Worm (Caenorhabditis elegans) whole organism, L1 larva: Measurements from ENCODE around the gene Y59A8B.12.

Experiments used
- C34B4.2 ChIP-seq: sonication (generic microtip); optimal IDR thresholded peaks from 2 replicates; lab custom pipeline; 2017; ENCODE audit warnings: mild to moderate bottlenecking, missing genetic modification characterization, missing compliant biosample characterization
- F16B12.6 ChIP-seq: fragments of 150-350 bp; optimal IDR thresholded peaks from 2 replicates; lab custom pipeline; 2014; ENCODE audit warnings: missing biosample characterization, missing genetic modification characterization
- Y116A8C.19 ChIP-seq: sonication (generic microtip); optimal IDR thresholded peaks from 2 replicates; lab custom pipeline; 2016; ENCODE audit warnings: missing compliant biosample characterization, missing genetic modification characterization, borderline replicate concordance
- aha-1 ChIP-seq: fragments of 150-350 bp; optimal IDR thresholded peaks from 2 replicates; lab custom pipeline; 2014; ENCODE audit warnings: missing biosample characterization, missing genetic modification characterization
- alr-1 ChIP-seq: fragments of 200-800 bp; sonication (Bioruptor generic); optimal IDR thresholded peaks from 2 replicates; lab custom pipeline; 2018; ENCODE audit warnings: borderline replicate concordance, mild to moderate bottlenecking, missing genetic modification characterization, missing compliant biosample characterization
- ama-1 ChIP-seq: fragments of 150-350 bp; optimal IDR thresholded peaks from 2 replicates; lab custom pipeline; 2014
- blmp-1 ChIP-seq: fragments of 150-350 bp; optimal IDR thresholded peaks from 2 replicates; lab custom pipeline; 2014; ENCODE audit warnings: missing biosample characterization, missing genetic modification characterization
- ceh-63 ChIP-seq: fragments of 200-800 bp; sonication (Bioruptor generic); optimal IDR thresholded peaks from 2 replicates; lab custom pipeline; 2018; ENCODE audit warnings: mild to moderate bottlenecking, missing genetic modification characterization, missing compliant biosample characterization
- ceh-82 ChIP-seq, 3 experiments: fragments of 150-350 bp in 1 of 3; sonication (generic microtip) in 2 of 3; optimal IDR thresholded peaks; 2 replicates each; lab custom pipeline; 2014 to 2017; ENCODE audit warnings: missing biosample characterization in 3 of 3, missing genetic modification characterization in 3 of 3
- dpl-1 ChIP-seq, 3 experiments: fragments of 150-350 bp in 2 of 3; sonication (generic microtip) in 1 of 3; optimal IDR thresholded peaks; 2 replicates each; lab custom pipeline; 2014 to 2017; ENCODE audit warnings: missing biosample characterization in 3 of 3, missing genetic modification characterization in 3 of 3, missing genetic modification reagents in 3 of 3
- dsc-1 ChIP-seq: sonication (generic microtip); optimal IDR thresholded peaks from 2 replicates; lab custom pipeline; 2016; ENCODE audit warnings: mild to moderate bottlenecking, missing genetic modification characterization, missing compliant biosample characterization
- efl-3 ChIP-seq: fragments of 200-800 bp; sonication (Bioruptor generic); optimal IDR thresholded peaks from 2 replicates; lab custom pipeline; 2018; ENCODE audit warnings: mild to moderate bottlenecking, missing genetic modification characterization, missing compliant biosample characterization
- elt-2 ChIP-seq: sonication (generic microtip); optimal IDR thresholded peaks from 2 replicates; lab custom pipeline; 2016; ENCODE audit warnings: missing genetic modification characterization, mild to moderate bottlenecking, inconsistent platforms, missing compliant biosample characterization, missing genetic modification reagents
- elt-3 ChIP-seq, 6 experiments: fragments of 150-350 bp in 1 of 6; sonication (generic microtip); optimal IDR thresholded peaks; 2 replicates each; lab custom pipeline; 2017 to 2018; ENCODE audit warnings: missing biosample characterization in 6 of 6, missing genetic modification characterization in 6 of 6, inconsistent platforms in 1 of 6
- fkh-10 ChIP-seq: sonication (generic microtip); optimal IDR thresholded peaks from 2 replicates; lab custom pipeline; 2017; ENCODE audit warnings: missing biosample characterization, missing genetic modification reagents, missing genetic modification characterization
- fkh-4 ChIP-seq: sonication (generic microtip); optimal IDR thresholded peaks from 2 replicates; lab custom pipeline; 2016; ENCODE audit warnings: missing compliant biosample characterization, missing genetic modification characterization, borderline replicate concordance
- fos-1 ChIP-seq: fragments of 150-350 bp; optimal IDR thresholded peaks from 2 replicates; lab custom pipeline; 2014; ENCODE audit warnings: missing biosample characterization, missing genetic modification characterization
- grh-1 ChIP-seq: fragments of 200-800 bp; sonication (Bioruptor generic); IDR thresholded peaks from 2 replicates; pipeline ENCODE4 v1.3.6; 2022; ENCODE audit warnings: missing genetic modification reagents, missing genetic modification characterization, missing compliant biosample characterization
- hlh-17 ChIP-seq: fragments of 200-800 bp; sonication (Bioruptor generic); optimal IDR thresholded peaks from 2 replicates; lab custom pipeline; 2018; ENCODE audit warnings: missing genetic modification characterization, mild to moderate bottlenecking, missing compliant biosample characterization, moderate library complexity, borderline replicate concordance
- hlh-4 ChIP-seq: sonication (generic microtip); optimal IDR thresholded peaks from 2 replicates; lab custom pipeline; 2016; ENCODE audit warnings: mild to moderate bottlenecking, missing genetic modification characterization, missing compliant biosample characterization
- irx-1 ChIP-seq: sonication (generic microtip); optimal IDR thresholded peaks from 2 replicates; lab custom pipeline; 2016; ENCODE audit warnings: missing genetic modification characterization, missing compliant biosample characterization
- lin-13 ChIP-seq: fragments of 150-350 bp; optimal IDR thresholded peaks from 2 replicates; lab custom pipeline; 2014; ENCODE audit warnings: missing biosample characterization, missing genetic modification reagents, missing genetic modification characterization
- lin-14 ChIP-seq: fragments of 200-800 bp; sonication (Bioruptor generic); optimal IDR thresholded peaks from 2 replicates; lab custom pipeline; 2018; ENCODE audit warnings: mild to moderate bottlenecking, missing genetic modification characterization, moderate library complexity, missing compliant biosample characterization
- lin-15B ChIP-seq: fragments of 150-350 bp; sonication (generic microtip); optimal IDR thresholded peaks from 3 replicates; lab custom pipeline; 2014; ENCODE audit warnings: missing biosample characterization, missing genetic modification characterization
- lin-35 ChIP-seq, 2 experiments: fragments of 150-350 bp; optimal IDR thresholded peaks; 2 replicates each; lab custom pipeline; 2014; ENCODE audit warnings: missing biosample characterization in 2 of 2, missing genetic modification characterization in 2 of 2, missing genetic modification reagents in 2 of 2
- lin-39 ChIP-seq: fragments of 150-350 bp; optimal IDR thresholded peaks from 2 replicates; lab custom pipeline; 2014; ENCODE audit warnings: missing biosample characterization, missing genetic modification reagents, missing genetic modification characterization
- mab-9 ChIP-seq: fragments of 200-800 bp; sonication (Bioruptor generic); IDR thresholded peaks from 2 replicates; pipeline ENCODE4 v1.3.6; 2022; ENCODE audit warnings: missing genetic modification reagents, missing genetic modification characterization, missing compliant biosample characterization
- mep-1 ChIP-seq: fragments of 150-350 bp; optimal IDR thresholded peaks from 2 replicates; lab custom pipeline; 2014; ENCODE audit warnings: missing biosample characterization, missing genetic modification characterization
- nhr-19 ChIP-seq: fragments of 200-800 bp; sonication (Bioruptor generic); conservative IDR thresholded peaks from 2 replicates; pipeline ENCODE4 v1.3.6; 2022; ENCODE audit warnings: missing genetic modification characterization, missing compliant biosample characterization
- nhr-47 ChIP-seq: sonication (generic microtip); optimal IDR thresholded peaks from 2 replicates; lab custom pipeline; 2016; ENCODE audit warnings: mild to moderate bottlenecking, missing genetic modification characterization, moderate library complexity, missing compliant biosample characterization
- nhr-71 ChIP-seq: sonication (generic microtip); optimal IDR thresholded peaks from 2 replicates; lab custom pipeline; 2016; ENCODE audit warnings: mild to moderate bottlenecking, missing genetic modification characterization, moderate library complexity, missing compliant biosample characterization
- nhr-76 ChIP-seq: sonication (generic microtip); optimal IDR thresholded peaks from 2 replicates; lab custom pipeline; 2017; ENCODE audit warnings: missing biosample characterization, missing genetic modification characterization
- nhr-77 ChIP-seq: fragments of 150-350 bp; optimal IDR thresholded peaks from 2 replicates; lab custom pipeline; 2014; ENCODE audit warnings: missing biosample characterization, missing genetic modification characterization
- pag-3 ChIP-seq: sonication (generic microtip); optimal IDR thresholded peaks from 2 replicates; lab custom pipeline; 2017; ENCODE audit warnings: missing genetic modification characterization, mild to moderate bottlenecking, missing compliant biosample characterization, antibody characterized with exemption, borderline replicate concordance; ENCODE audit not compliant: insufficient read depth
- pax-3 ChIP-seq: fragments of 200-800 bp; sonication (Bioruptor generic); optimal IDR thresholded peaks from 2 replicates; lab custom pipeline; 2018; ENCODE audit warnings: mild to moderate bottlenecking, missing genetic modification characterization, moderate library complexity, missing compliant biosample characterization
- pqm-1 ChIP-seq: sonication (generic microtip); optimal IDR thresholded peaks from 3 replicates; lab custom pipeline; 2017; ENCODE audit warnings: missing biosample characterization, missing genetic modification characterization
- rnt-1 ChIP-seq: sonication (generic microtip); optimal IDR thresholded peaks from 2 replicates; lab custom pipeline; 2016; ENCODE audit warnings: mild to moderate bottlenecking, missing genetic modification characterization, moderate library complexity, missing compliant biosample characterization
- skn-1 ChIP-seq: fragments of 150-350 bp; optimal IDR thresholded peaks from 2 replicates; lab custom pipeline; 2014; ENCODE audit warnings: missing biosample characterization, missing genetic modification characterization
- snpc-4 ChIP-seq: fragments of 150-350 bp; optimal IDR thresholded peaks from 2 replicates; lab custom pipeline; 2014; ENCODE audit warnings: missing biosample characterization, missing genetic modification characterization
- sox-4 ChIP-seq: sonication (generic microtip); optimal IDR thresholded peaks from 2 replicates; lab custom pipeline; 2016; ENCODE audit warnings: missing genetic modification characterization, missing compliant biosample characterization
- sptf-1 ChIP-seq: fragments of 150-350 bp; optimal IDR thresholded peaks from 2 replicates; lab custom pipeline; 2014; ENCODE audit warnings: missing biosample characterization, missing genetic modification characterization
- swsn-7 ChIP-seq: sonication (generic microtip); optimal IDR thresholded peaks from 2 replicates; lab custom pipeline; 2016; ENCODE audit warnings: missing genetic modification characterization, missing compliant biosample characterization
- tlp-1 ChIP-seq: fragments of 150-350 bp; optimal IDR thresholded peaks from 2 replicates; lab custom pipeline; 2014; ENCODE audit warnings: missing biosample characterization, missing genetic modification characterization
- unc-130 ChIP-seq: fragments of 150-350 bp; optimal IDR thresholded peaks from 2 replicates; lab custom pipeline; 2017; ENCODE audit warnings: missing biosample characterization, missing genetic modification characterization, inconsistent platforms
- unc-30 ChIP-seq: sonication (generic microtip); optimal IDR thresholded peaks from 2 replicates; lab custom pipeline; 2017; ENCODE audit warnings: missing biosample characterization, missing genetic modification characterization
- unc-98 ChIP-seq: fragments of 200-800 bp; sonication (Bioruptor generic); IDR thresholded peaks from 2 replicates; pipeline ENCODE4 v1.3.6; 2022; ENCODE audit warnings: missing genetic modification characterization, missing compliant biosample characterization
- zag-1 ChIP-seq: fragments of 150-350 bp; optimal IDR thresholded peaks from 2 replicates; lab custom pipeline; 2014; ENCODE audit warnings: missing biosample characterization, missing genetic modification characterization

Y59A8B.12 gene

DNA sequence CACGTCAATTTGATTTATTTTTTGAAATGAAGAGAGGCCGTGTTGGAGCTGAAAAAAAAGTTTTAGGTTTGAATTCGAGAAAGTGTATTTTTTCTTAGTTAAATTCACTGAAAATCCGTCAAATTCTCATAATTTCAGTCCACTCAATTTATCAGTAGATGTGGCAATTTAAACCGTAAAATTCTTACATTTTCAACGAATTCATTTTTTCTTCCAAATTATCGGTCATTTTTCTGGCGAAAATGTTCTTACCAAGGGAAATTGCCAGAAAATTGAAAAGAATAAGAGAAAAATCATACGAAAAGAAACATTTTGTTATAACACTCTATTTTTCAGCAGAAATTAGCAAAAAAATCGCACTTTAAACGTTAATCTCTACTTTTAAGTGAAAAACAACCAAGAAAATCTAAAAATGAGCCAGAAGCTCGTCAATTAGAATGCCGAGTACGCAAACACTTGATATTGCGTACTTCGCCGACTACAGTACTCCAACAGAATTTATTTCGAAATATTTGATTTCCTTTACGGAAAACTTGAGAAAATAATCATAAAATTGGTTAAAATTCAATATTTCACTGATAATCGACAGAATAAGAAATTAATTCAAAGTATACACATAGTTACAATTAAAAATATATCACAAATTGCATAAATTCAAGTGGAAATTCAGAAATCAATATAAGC, 732 bp downstream of the Y59A8B.12 start, which contains the start of gene fbxa-106:
TSS of gene fbxa-106 (minus strand) at position 51 of the 684 bp plus-strand sequence.
- no peak for TF ChIP-seq unc-98 (GFP tag; lab: Robert Waterston, UW)
- TF ChIP-seq dsc-1 (tag; lab: Kevin White, UChicago): no peak
- TF ChIP-seq F16B12.6 (tag; lab: Kevin White, UChicago): no peak
- no peak for TF ChIP-seq lin-35 (GFP tag; optimal IDR thresholded peaks at IDR 0.05; lab: Kevin White, UChicago)
- TF ChIP-seq alr-1 (tag; lab: Kevin White, UChicago): no peak
- TF ChIP-seq unc-30 (tag; lab: Kevin White, UChicago): no peak
- no peak for TF ChIP-seq ama-1 (lab: Kevin White, UChicago)
- no peak for TF ChIP-seq pqm-1 (tag; lab: Kevin White, UChicago)
- no peak for TF ChIP-seq elt-3 (tag; optimal IDR thresholded peaks at IDR 0.05; lab: Kevin White, UChicago)
- no peak for TF ChIP-seq blmp-1 (tag; lab: Kevin White, UChicago)
- no peak for TF ChIP-seq fos-1 (tag; lab: Kevin White, UChicago)
- no peak for TF ChIP-seq swsn-7 (tag; lab: Kevin White, UChicago)
- TF ChIP-seq pax-3 (tag; lab: Kevin White, UChicago): no peak
- no peak for TF ChIP-seq fkh-4 (tag; lab: Kevin White, UChicago)
- TF ChIP-seq Y116A8C.19 (tag; lab: Kevin White, UChicago): no peak
- no peak for TF ChIP-seq zag-1
- TF ChIP-seq elt-2 (tag; lab: Kevin White, UChicago): no peak
- TF ChIP-seq ceh-63: no peak
- no peak for TF ChIP-seq hlh-17 (GFP tag; lab: Kevin White, UChicago)
- TF ChIP-seq sox-4 (tag; lab: Kevin White, UChicago): no peak

DNA sequence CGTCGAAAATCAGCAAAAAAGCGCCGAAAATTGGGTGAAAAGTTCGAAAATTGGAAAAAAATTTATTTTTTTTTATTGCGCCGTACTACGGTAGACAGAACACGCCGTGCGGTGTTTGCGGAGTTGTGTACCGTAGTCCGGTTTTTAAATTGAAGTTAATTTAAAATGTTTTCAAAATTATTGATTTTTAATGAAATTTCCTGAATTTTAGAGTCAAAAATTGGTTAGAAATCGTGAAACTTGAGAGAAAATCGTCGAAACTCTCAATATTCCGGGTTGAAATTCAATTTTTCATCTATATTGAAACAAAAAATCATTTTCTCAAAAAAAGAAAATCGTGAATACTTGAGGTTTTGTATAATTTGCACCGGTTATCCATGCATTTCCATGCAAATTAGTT, 4.2 kb downstream of the Y59A8B.12 start, which contains the start of gene nova-1:
TSS of gene nova-1 (minus strand) at position 101 of the 400 bp plus-strand sequence.
- TF ChIP-seq nhr-71: no peak
- TF ChIP-seq lin-13 (GFP tag; lab: Kevin White, UChicago): no peak
- TF ChIP-seq sox-4 (tag; lab: Kevin White, UChicago): no peak
- no peak for TF ChIP-seq efl-3 (GFP tag; lab: Kevin White, UChicago)
- TF ChIP-seq nhr-19: no peak
- no peak for TF ChIP-seq lin-15B
- no peak for TF ChIP-seq sptf-1 (tag; lab: Kevin White, UChicago)
- no peak for TF ChIP-seq rnt-1 (tag; lab: Kevin White, UChicago)
- no peak for TF ChIP-seq unc-130 (tag; lab: Kevin White, UChicago)
- TF ChIP-seq pag-3 (tag; lab: Kevin White, UChicago): no peak
- no peak for TF ChIP-seq lin-39 (tag; lab: Kevin White, UChicago)
- TF ChIP-seq fkh-10 (GFP tag; lab: Kevin White, UChicago): no peak
- no peak for TF ChIP-seq ceh-82 (tag; optimal IDR thresholded peaks at IDR 0.05; lab: Kevin White, UChicago)
- no peak for TF ChIP-seq dsc-1 (tag; lab: Kevin White, UChicago)
- no peak for TF ChIP-seq tlp-1 (tag; lab: Kevin White, UChicago)
- TF ChIP-seq, all 84 proteins: peak for 0

DNA sequence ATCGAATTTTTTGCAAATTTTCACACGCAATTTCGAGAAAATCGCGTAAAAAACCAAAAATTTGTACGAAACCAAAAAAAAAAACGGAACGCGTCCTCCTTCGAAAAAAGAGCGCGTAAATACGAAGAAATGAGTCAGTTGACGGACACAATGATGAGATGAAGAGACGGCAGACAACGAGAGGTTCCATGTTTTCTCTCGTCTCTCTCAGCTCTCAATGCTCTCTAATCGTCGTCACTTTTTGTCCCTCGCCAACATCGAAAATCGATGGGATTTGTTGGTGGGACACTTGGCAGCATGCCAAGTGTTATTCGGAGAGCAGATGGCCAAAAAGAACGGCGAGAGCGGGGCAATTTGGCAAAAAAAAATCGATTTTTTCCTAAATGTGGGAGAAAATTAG, 6.9 kb downstream of the Y59A8B.12 start:
- TF ChIP-seq fkh-10 (GFP tag; lab: Kevin White, UChicago) (peak; percentile 29), nhr-47 (peak; percentile 89), irx-1 (tag; lab: Kevin White, UChicago) (peak; percentile 54), Y116A8C.19 (tag; lab: Kevin White, UChicago) (no peak), lin-35 (GFP tag; optimal IDR thresholded peaks at IDR 0.05; lab: Kevin White, UChicago) (peak; percentile 66 to 81), snpc-4 (peak; percentile 83), ceh-82 (tag; optimal IDR thresholded peaks at IDR 0.05; lab: Kevin White, UChicago) (peak; percentile 17 to 89 (median 79)), C34B4.2 (tag; lab: Kevin White, UChicago) (no peak), dpl-1 (GFP tag; optimal IDR thresholded peaks at IDR 0.05; lab: Kevin White, UChicago) (peak; percentile 66 to 74 (median 73)), unc-130 (tag; lab: Kevin White, UChicago) (no peak), skn-1 (tag; lab: Kevin White, UChicago) (peak; percentile 66), ama-1 (lab: Kevin White, UChicago) (no peak), efl-3 (GFP tag; lab: Kevin White, UChicago) (no peak), nhr-76 (tag; lab: Kevin White, UChicago) (no peak), aha-1 (no peak), mab-9 (no peak), mep-1 (tag; lab: Kevin White, UChicago) (peak; percentile 85), hlh-4 (tag; lab: Kevin White, UChicago) (no peak), grh-1 (peak; percentile 10; the same call in 1 of the 2 replicates), nhr-77 (tag; lab: Kevin White, UChicago) (peak; percentile 50), lin-14 (peak; percentile 99)
